Fruit fly (Drosophila melanogaster) whole organism, embryonic: Measurements from ENCODE around the gene Ser.

Source experiments
- Ada2b ChIP-seq: fragments of 200-800 bp; sonication (Bioruptor generic); IDR thresholded peaks from 2 replicates; pipeline ENCODE4 v1.3.6; 2022; ENCODE audit warnings: missing biosample characterization, missing genetic modification characterization
- CG10565 ChIP-seq: fragments of 200-800 bp; sonication (Bioruptor generic); optimal IDR thresholded peaks from 3 replicates; lab custom pipeline; 2016; ENCODE audit warnings: missing biosample characterization, mild to moderate bottlenecking, missing genetic modification characterization
- CG11085 ChIP-seq: fragments of 200-800 bp; sonication (Bioruptor generic); IDR thresholded peaks from 2 replicates; pipeline ENCODE4 v1.3.6; 2022; ENCODE audit warnings: missing biosample characterization, missing genetic modification characterization
- CG12155 ChIP-seq: fragments of 200-800 bp; sonication (Bioruptor generic); optimal IDR thresholded peaks from 3 replicates; lab custom pipeline; 2016; ENCODE audit warnings: missing biosample characterization, missing genetic modification characterization
- CG12659 ChIP-seq: fragments of 200-800 bp; sonication (Bioruptor generic); optimal IDR thresholded peaks from 3 replicates; lab custom pipeline; 2017; ENCODE audit warnings: mild to moderate bottlenecking, missing biosample characterization, missing genetic modification reagents, missing genetic modification characterization
- CG12744 ChIP-seq: fragments of 200-800 bp; sonication (Bioruptor generic); optimal IDR thresholded peaks from 2 replicates; lab custom pipeline; 2016; ENCODE audit warnings: missing biosample characterization, missing genetic modification characterization
- CG15696 ChIP-seq: fragments of 200-800 bp; sonication (Bioruptor generic); optimal IDR thresholded peaks from 2 replicates; lab custom pipeline; 2019; ENCODE audit warnings: missing biosample characterization, mild to moderate bottlenecking, missing genetic modification characterization, moderate library complexity
- CG16813 ChIP-seq: fragments of 200-800 bp; sonication (Bioruptor generic); IDR thresholded peaks from 3 replicates; pipeline ENCODE4 v1.3.6; 2022; ENCODE audit warnings: missing biosample characterization, missing genetic modification characterization; ENCODE audit not compliant: partially characterized antibody
- CG17186 ChIP-seq: fragments of 200-800 bp; sonication (Bioruptor generic); optimal IDR thresholded peaks from 3 replicates; lab custom pipeline; 2017; ENCODE audit warnings: missing biosample characterization, missing genetic modification reagents, missing genetic modification characterization
- CG17912 ChIP-seq: fragments of 200-800 bp; sonication (Bioruptor generic); optimal IDR thresholded peaks from 2 replicates; lab custom pipeline; 2018; ENCODE audit warnings: missing biosample characterization, mild to moderate bottlenecking, missing genetic modification characterization
- CG18476 ChIP-seq: fragments of 200-800 bp; sonication (Bioruptor generic); optimal IDR thresholded peaks from 2 replicates; lab custom pipeline; 2016; ENCODE audit warnings: missing biosample characterization, mild to moderate bottlenecking, missing genetic modification characterization
- CG31365 ChIP-seq: fragments of 200-800 bp; sonication (Bioruptor generic); optimal IDR thresholded peaks from 2 replicates; lab custom pipeline; 2018; ENCODE audit warnings: missing biosample characterization, mild to moderate bottlenecking, missing genetic modification characterization
- CG31388 ChIP-seq: fragments of 200-800 bp; sonication (Bioruptor generic); optimal IDR thresholded peaks from 2 replicates; lab custom pipeline; 2016; ENCODE audit warnings: missing biosample characterization, missing genetic modification characterization
- CG3407 ChIP-seq: fragments of 200-800 bp; sonication (Bioruptor generic); optimal IDR thresholded peaks from 2 replicates; lab custom pipeline; 2018; ENCODE audit warnings: missing biosample characterization, mild to moderate bottlenecking, missing genetic modification characterization
- CG4820 ChIP-seq: fragments of 200-800 bp; sonication (Bioruptor generic); optimal IDR thresholded peaks from 3 replicates; lab custom pipeline; 2016; ENCODE audit warnings: missing biosample characterization, missing genetic modification characterization
- CG7556 ChIP-seq: fragments of 200-800 bp; sonication (Bioruptor generic); optimal IDR thresholded peaks from 2 replicates; lab custom pipeline; 2017; ENCODE audit warnings: missing biosample characterization, mild to moderate bottlenecking, missing genetic modification characterization
- CG7745 ChIP-seq: fragments of 200-800 bp; sonication (Bioruptor generic); optimal IDR thresholded peaks from 2 replicates; lab custom pipeline; 2018; ENCODE audit warnings: missing biosample characterization, mild to moderate bottlenecking, missing genetic modification characterization, moderate library complexity
- CkIIα-i1 ChIP-seq: fragments of 200-800 bp; sonication (Bioruptor generic); IDR thresholded peaks from 2 replicates; pipeline ENCODE4 v1.3.6; 2022; ENCODE audit warnings: missing biosample characterization, missing genetic modification characterization
- D ChIP-seq, 2 experiments: fragments of 200-800 bp in 1 of 2; fragments of >200 bp in 1 of 2; sonication (Bioruptor generic) in 1 of 2; optimal IDR thresholded peaks; 2 replicates in 1 of 2; 3 replicates in 1 of 2; lab custom pipeline; 2017; ENCODE audit warnings: mild to moderate bottlenecking in 1 of 2, missing biosample characterization in 1 of 2, missing genetic modification characterization in 1 of 2, missing genetic modification reagents in 1 of 2
- Dad ChIP-seq: fragments of 200-800 bp; sonication (Bioruptor generic); optimal IDR thresholded peaks from 3 replicates; lab custom pipeline; 2016; ENCODE audit warnings: missing biosample characterization, missing genetic modification characterization
- E2f1 ChIP-seq: fragments of 200-800 bp; sonication (Bioruptor generic); IDR thresholded peaks from 2 replicates; pipeline ENCODE4 v1.3.6; 2022; ENCODE audit warnings: missing biosample characterization, missing genetic modification characterization
- E2f2 ChIP-seq: fragments of 200-800 bp; sonication (Bioruptor generic); IDR thresholded peaks from 2 replicates; pipeline ENCODE4 v1.3.6; 2022; ENCODE audit warnings: missing biosample characterization, missing genetic modification characterization
- Ets65A ChIP-seq: fragments of 200-800 bp; sonication (Bioruptor generic); peaks from one replicate; lab custom pipeline; 2016; ENCODE audit warnings: missing biosample characterization, missing genetic modification characterization
- GATAe ChIP-seq: fragments of 200-800 bp; sonication (Bioruptor generic); conservative IDR thresholded peaks from 2 replicates; pipeline ENCODE4 v1.3.6; 2022; ENCODE audit warnings: missing biosample characterization, missing genetic modification characterization
- Hr78 ChIP-seq, 2 experiments: fragments of 200-800 bp in 1 of 2; fragments of >200 bp in 1 of 2; sonication (Bioruptor generic) in 1 of 2; optimal IDR thresholded peaks; 2 replicates each; lab custom pipeline; 2017 to 2019; ENCODE audit warnings: missing biosample characterization in 2 of 2, missing genetic modification characterization in 2 of 2, mild to moderate bottlenecking in 1 of 2, moderate library complexity in 1 of 2
- Jarid2 ChIP-seq: fragments of 200-800 bp; sonication (Bioruptor generic); optimal IDR thresholded peaks from 3 replicates; lab custom pipeline; 2017; ENCODE audit warnings: mild to moderate bottlenecking, missing biosample characterization, missing genetic modification reagents, missing genetic modification characterization
- Lhr ChIP-seq: fragments of 200-800 bp; sonication (Bioruptor generic); optimal IDR thresholded peaks from 3 replicates; lab custom pipeline; 2017; ENCODE audit warnings: mild to moderate bottlenecking, missing biosample characterization, missing genetic modification reagents, missing genetic modification characterization
- MESR4 ChIP-seq: fragments of 200-800 bp; sonication (Bioruptor generic); optimal IDR thresholded peaks from 2 replicates; lab custom pipeline; 2018; ENCODE audit warnings: missing biosample characterization, mild to moderate bottlenecking, missing genetic modification characterization, moderate library complexity
- Mrtf ChIP-seq: fragments of 200-800 bp; sonication (Bioruptor generic); IDR thresholded peaks from 3 replicates; pipeline ENCODE4 v1.3.6; 2022; ENCODE audit warnings: missing biosample characterization, missing genetic modification characterization
- Ssrp ChIP-seq: fragments of 200-800 bp; sonication (Bioruptor generic); optimal IDR thresholded peaks from 2 replicates; lab custom pipeline; 2018; ENCODE audit warnings: missing biosample characterization, mild to moderate bottlenecking, missing genetic modification characterization, moderate library complexity
- Stat92E ChIP-seq, 3 experiments: fragments of >200 bp in 2 of 3; fragments of 200-800 bp in 1 of 3; sonication (Bioruptor generic) in 1 of 3; optimal IDR thresholded peaks; 2 replicates each; lab custom pipeline; 2017 to 2019; ENCODE audit warnings: missing biosample characterization in 3 of 3, missing genetic modification characterization in 3 of 3, mild to moderate bottlenecking in 1 of 3, moderate library complexity in 1 of 3
- chm ChIP-seq: fragments of 200-800 bp; sonication (Bioruptor generic); IDR thresholded peaks from 2 replicates; pipeline ENCODE4 v1.3.6; 2022; ENCODE audit warnings: missing biosample characterization, missing genetic modification characterization
- disco-r ChIP-seq: fragments of 200-800 bp; sonication (Bioruptor generic); optimal IDR thresholded peaks from 2 replicates; lab custom pipeline; 2016; ENCODE audit warnings: missing biosample characterization, missing genetic modification characterization
- ems ChIP-seq: fragments of 200-800 bp; sonication (Bioruptor generic); optimal IDR thresholded peaks from 3 replicates; lab custom pipeline; 2016; ENCODE audit warnings: missing biosample characterization, missing genetic modification characterization
- fru ChIP-seq: fragments of >200 bp; optimal IDR thresholded peaks from 2 replicates; lab custom pipeline; 2017
- grn ChIP-seq: fragments of 200-800 bp; sonication (Bioruptor generic); optimal IDR thresholded peaks from 3 replicates; lab custom pipeline; 2017; ENCODE audit warnings: missing biosample characterization, missing genetic modification characterization
- her ChIP-seq: fragments of 200-800 bp; sonication (Bioruptor generic); optimal IDR thresholded peaks from 2 replicates; lab custom pipeline; 2016; ENCODE audit warnings: missing biosample characterization, missing genetic modification characterization
- inv ChIP-seq: fragments of 200-800 bp; sonication (Bioruptor generic); IDR thresholded peaks from 2 replicates; pipeline ENCODE4 v1.3.6; 2022; ENCODE audit warnings: missing biosample characterization, missing genetic modification characterization; ENCODE audit not compliant: partially characterized antibody
- lilli ChIP-seq: fragments of 200-800 bp; sonication (Bioruptor generic); optimal IDR thresholded peaks from 3 replicates; lab custom pipeline; 2016; ENCODE audit warnings: missing biosample characterization, missing genetic modification characterization
- pnt ChIP-seq: fragments of 200-800 bp; sonication (Bioruptor generic); optimal IDR thresholded peaks from 3 replicates; lab custom pipeline; 2016; ENCODE audit warnings: missing biosample characterization, missing genetic modification characterization
- ranshi ChIP-seq: fragments of 200-800 bp; sonication (Bioruptor generic); IDR thresholded peaks from 2 replicates; pipeline ENCODE4 v1.3.6; 2022; ENCODE audit warnings: missing biosample characterization, missing genetic modification characterization
- rib ChIP-seq: fragments of 200-800 bp; sonication (Bioruptor generic); IDR thresholded peaks from 2 replicates; pipeline ENCODE4 v1.3.6; 2022; ENCODE audit warnings: missing biosample characterization, missing genetic modification characterization
- row ChIP-seq: fragments of 200-800 bp; sonication (Bioruptor generic); IDR thresholded peaks from 3 replicates; pipeline ENCODE4 v1.3.6; 2022; ENCODE audit warnings: missing biosample characterization, missing genetic modification characterization
- slou ChIP-seq: fragments of 200-800 bp; sonication (Bioruptor generic); optimal IDR thresholded peaks from 3 replicates; lab custom pipeline; 2016; ENCODE audit warnings: missing biosample characterization, missing genetic modification characterization
- tna ChIP-seq: fragments of 200-800 bp; sonication (Bioruptor generic); IDR thresholded peaks from 2 replicates; pipeline ENCODE4 v1.3.6; 2022; ENCODE audit warnings: missing biosample characterization, missing genetic modification characterization; ENCODE audit not compliant: partially characterized antibody
- toy ChIP-seq: fragments of 200-800 bp; sonication (Bioruptor generic); IDR thresholded peaks from 2 replicates; pipeline ENCODE4 v1.3.6; 2022; ENCODE audit warnings: missing biosample characterization, missing genetic modification characterization
- unc-4 ChIP-seq: fragments of 200-800 bp; sonication (Bioruptor generic); IDR thresholded peaks from 2 replicates; pipeline ENCODE4 v1.3.6; 2022; ENCODE audit warnings: missing biosample characterization, missing genetic modification characterization; ENCODE audit not compliant: partially characterized antibody
- usp ChIP-seq: fragments of >200 bp; optimal IDR thresholded peaks from 2 replicates; lab custom pipeline; 2017; ENCODE audit warnings: missing biosample characterization, missing genetic modification characterization
- zen ChIP-seq: fragments of 200-800 bp; sonication (Bioruptor generic); optimal IDR thresholded peaks from 3 replicates; lab custom pipeline; 2018; ENCODE audit warnings: missing biosample characterization, mild to moderate bottlenecking, missing genetic modification characterization, moderate library complexity

Gene Ser

dm6 chr3R:27152129-27152968 is 41.7 kb downstream of the Ser start (continued):
- no peak for TF ChIP-seq D (optimal IDR thresholded peaks at IDR 0.05; lab: Kevin White, UChicago)
- TF ChIP-seq D (GFP tag; optimal IDR thresholded peaks at IDR 0.05; lab: Kevin White, UChicago) = peak; percentile 24
- peak; percentile 34 for TF ChIP-seq CG12659 (GFP tag; lab: Kevin White, UChicago)
- TF ChIP-seq Ssrp (tag; lab: Kevin White, UChicago) = peak; percentile 28
- no peak for TF ChIP-seq rib (GFP tag; lab: Robert Waterston, UW)
- TF ChIP-seq Hr78 (GFP tag; optimal IDR thresholded peaks at IDR 0.05; lab: Kevin White, UChicago) = peak in 1 of 2 experiments; percentile 8
- TF ChIP-seq CG18476 = no peak
- TF ChIP-seq chm = no peak
- TF ChIP-seq CG11085 (GFP tag; lab: Robert Waterston, UW) = no peak
- no peak for TF ChIP-seq usp (GFP tag; lab: Kevin White, UChicago)
- TF ChIP-seq Mrtf (GFP tag; lab: Robert Waterston, UW) = no peak
- TF ChIP-seq disco-r (GFP tag; lab: Kevin White, UChicago) = no peak
- TF ChIP-seq CG17186 = no peak
- TF ChIP-seq CkIIα-i1 (GFP tag; lab: Robert Waterston, UW) = no peak
- TF ChIP-seq zen = peak; percentile 4
- no peak for TF ChIP-seq slou (GFP tag; lab: Kevin White, UChicago)
- TF ChIP-seq Jarid2 (GFP tag; lab: Kevin White, UChicago) = no peak
- TF ChIP-seq ranshi = no peak; the same call in 1 of the 2 replicates
- no peak for TF ChIP-seq ems (GFP tag; lab: Kevin White, UChicago)
- TF ChIP-seq E2f2 = 0 out of 2 replicates have a peak, but pooled peaks have one; percentile 9
- TF ChIP-seq Lhr (GFP tag; lab: Kevin White, UChicago) = no peak
- no peak for TF ChIP-seq CG12744 (GFP tag; lab: Kevin White, UChicago)
- peak; percentile 19 for TF ChIP-seq lilli (GFP tag; lab: Kevin White, UChicago)
- no peak for TF ChIP-seq CG12155 (GFP tag; lab: Kevin White, UChicago)
- TF ChIP-seq tna (GFP tag; lab: Robert Waterston, UW) = no peak
- peak; percentile 16 for TF ChIP-seq CG4820 (GFP tag; lab: Kevin White, UChicago)
- no peak for TF ChIP-seq CG16813 (GFP tag; lab: Robert Waterston, UW)
- TF ChIP-seq CG31388 (GFP tag; lab: Kevin White, UChicago) = no peak
- no peak for TF ChIP-seq inv (GFP tag; lab: Robert Waterston, UW)
- no peak for TF ChIP-seq CG3407 (GFP tag; lab: Kevin White, UChicago)
- peak; percentile 16; the same call in 1 of the 2 replicates for TF ChIP-seq Ada2b (GFP tag; lab: Robert Waterston, UW)
- TF ChIP-seq her = no peak
- no peak for TF ChIP-seq Dad (GFP tag; lab: Kevin White, UChicago)
- peak; percentile 71 for TF ChIP-seq row (GFP tag; lab: Robert Waterston, UW)
- 0 out of 2 replicates have a peak, but pooled peaks have one; percentile 38 for TF ChIP-seq toy
- TF ChIP-seq E2f1 (GFP tag; lab: Robert Waterston, UW) = peak; percentile 44; the same call in 1 of the 2 replicates
- no peak for TF ChIP-seq GATAe (GFP tag; lab: Robert Waterston, UW)
- TF ChIP-seq Stat92E (GFP tag; optimal IDR thresholded peaks at IDR 0.05; lab: Kevin White, UChicago) = no peak
- no peak for TF ChIP-seq fru
- peak; percentile 41 for TF ChIP-seq Ets65A (GFP tag; lab: Kevin White, UChicago)
- peak; percentile 3 for TF ChIP-seq CG15696 (tag; lab: Kevin White, UChicago)
- TF ChIP-seq CG17912 = no peak
- peak; percentile 57 for TF ChIP-seq CG7556 (GFP tag; lab: Kevin White, UChicago)
- TF ChIP-seq grn = no peak
- TF ChIP-seq pnt (GFP tag; lab: Kevin White, UChicago) = no peak
- TF ChIP-seq MESR4 = no peak
- no peak for TF ChIP-seq CG10565 (GFP tag; lab: Kevin White, UChicago)
- TF ChIP-seq CG7745 = no peak
- no peak for TF ChIP-seq unc-4
- TF ChIP-seq CG31365 = no peak
